Worm (Caenorhabditis elegans) whole organism, young adult: ENCODE results near the gene Y17G7B.12.

Experiments
- B0336.3 ChIP-seq: fragments of 200-800 bp; sonication (Bioruptor generic); IDR thresholded peaks from 2 replicates; pipeline ENCODE4 v1.3.6; 2022; ENCODE audit warnings: missing genetic modification characterization, missing compliant biosample characterization
- C17E4.6 ChIP-seq: fragments of 200-800 bp; sonication (Bioruptor generic); IDR thresholded peaks from 2 replicates; pipeline ENCODE4 v1.3.6; 2022; ENCODE audit warnings: missing genetic modification reagents, missing genetic modification characterization, missing compliant biosample characterization
- F33H1.4 ChIP-seq: fragments of 200-800 bp; sonication (Bioruptor generic); IDR thresholded peaks from 2 replicates; pipeline ENCODE4 v1.3.6; 2022; ENCODE audit warnings: missing genetic modification reagents, missing genetic modification characterization, missing compliant biosample characterization
- F52B5.7 ChIP-seq: sonication (generic microtip); optimal IDR thresholded peaks from 2 replicates; lab custom pipeline; 2016; ENCODE audit warnings: mild to moderate bottlenecking, missing genetic modification characterization, missing compliant biosample characterization
- F57C9.4 ChIP-seq: sonication (generic microtip); optimal IDR thresholded peaks from 2 replicates; lab custom pipeline; 2017; ENCODE audit warnings: mild to moderate bottlenecking, missing genetic modification characterization, missing compliant biosample characterization
- Y79H2A.3 ChIP-seq: fragments of 200-800 bp; sonication (Bioruptor generic); conservative IDR thresholded peaks from 2 replicates; pipeline ENCODE4 v1.3.6; 2022; ENCODE audit warnings: missing genetic modification reagents, missing genetic modification characterization, missing compliant biosample characterization
- Y95B8A.8 ChIP-seq: fragments of 200-800 bp; sonication (Bioruptor generic); IDR thresholded peaks from 2 replicates; pipeline ENCODE4 v1.3.6; 2022; ENCODE audit warnings: missing genetic modification reagents, missing genetic modification characterization, missing compliant biosample characterization
- ama-1 ChIP-seq, 3 experiments: fragments of 150-350 bp in 1 of 3; sonication (generic microtip) in 2 of 3; optimal IDR thresholded peaks; 2 replicates each; lab custom pipeline; 2014 to 2018; ENCODE audit warnings: missing biosample characterization in 2 of 3, missing genetic modification characterization in 2 of 3, missing genetic modification reagents in 2 of 3
- aptf-2 ChIP-seq: fragments of 200-800 bp; sonication (Bioruptor generic); conservative IDR thresholded peaks from 2 replicates; pipeline ENCODE4 v1.3.6; 2022; ENCODE audit warnings: missing genetic modification reagents, missing genetic modification characterization, missing compliant biosample characterization
- cebp-1 ChIP-seq, 2 experiments: fragments of 200-800 bp in 1 of 2; sonication (Bioruptor generic) in 1 of 2; sonication (generic microtip) in 1 of 2; IDR thresholded peaks in 1 of 2; optimal IDR thresholded peaks in 1 of 2; 2 replicates each; pipeline versions ENCODE4 v1.3.6 to Lab custom; 2017 to 2022; ENCODE audit warnings: missing compliant biosample characterization in 2 of 2, missing genetic modification characterization in 2 of 2, mild to moderate bottlenecking in 1 of 2, missing genetic modification reagents in 1 of 2, moderate library complexity in 1 of 2
- ceh-100 ChIP-seq: fragments of 200-800 bp; sonication (Bioruptor generic); IDR thresholded peaks from 2 replicates; pipeline ENCODE4 v1.3.6; 2022; ENCODE audit warnings: missing genetic modification reagents, missing genetic modification characterization, missing compliant biosample characterization
- ceh-58 ChIP-seq: fragments of 200-800 bp; sonication (Bioruptor generic); IDR thresholded peaks from 2 replicates; pipeline ENCODE4 v1.3.6; 2022; ENCODE audit warnings: missing genetic modification characterization, missing compliant biosample characterization
- ceh-79 ChIP-seq: sonication (generic microtip); optimal IDR thresholded peaks from 2 replicates; lab custom pipeline; 2017; ENCODE audit warnings: mild to moderate bottlenecking, missing genetic modification characterization, missing compliant biosample characterization
- chd-7 ChIP-seq: sonication (generic microtip); optimal IDR thresholded peaks from 2 replicates; lab custom pipeline; 2016; ENCODE audit warnings: mild to moderate bottlenecking, missing genetic modification characterization, moderate library complexity, missing compliant biosample characterization
- dox-1 ChIP-seq: fragments of 200-800 bp; sonication (Bioruptor generic); IDR thresholded peaks from 2 replicates; pipeline ENCODE4 v1.3.6; 2022; ENCODE audit warnings: missing genetic modification reagents, missing genetic modification characterization, missing compliant biosample characterization
- efl-1 ChIP-seq: fragments of 150-350 bp; optimal IDR thresholded peaks from 2 replicates; lab custom pipeline; 2014; ENCODE audit warnings: missing biosample characterization, missing genetic modification reagents, missing genetic modification characterization
- egl-18 ChIP-seq: fragments of 200-800 bp; sonication (Bioruptor generic); IDR thresholded peaks from 2 replicates; pipeline ENCODE4 v1.3.6; 2022; ENCODE audit warnings: missing genetic modification reagents, missing genetic modification characterization, missing compliant biosample characterization
- egrh-3 ChIP-seq: fragments of 200-800 bp; sonication (Bioruptor generic); IDR thresholded peaks from 2 replicates; pipeline ENCODE4 v1.3.6; 2022; ENCODE audit warnings: missing genetic modification reagents, missing genetic modification characterization, missing compliant biosample characterization
- ets-4 ChIP-seq: fragments of 200-800 bp; sonication (Bioruptor generic); optimal IDR thresholded peaks from 2 replicates; lab custom pipeline; 2018; ENCODE audit warnings: mild to moderate bottlenecking, missing genetic modification characterization, missing compliant biosample characterization
- fkh-3 ChIP-seq: sonication (generic microtip); optimal IDR thresholded peaks from 2 replicates; lab custom pipeline; 2016; ENCODE audit warnings: mild to moderate bottlenecking, missing genetic modification characterization, missing compliant biosample characterization
- him-1 ChIP-seq: sonication (generic microtip); optimal IDR thresholded peaks from 2 replicates; lab custom pipeline; 2016; ENCODE audit warnings: missing genotype, missing genetic modification reagents, missing genetic modification characterization, missing compliant biosample characterization
- hmg-1.2 ChIP-seq: fragments of 200-800 bp; sonication (Bioruptor generic); IDR thresholded peaks from 2 replicates; pipeline ENCODE4 v1.3.6; 2022; ENCODE audit warnings: missing genetic modification reagents, missing genetic modification characterization, missing compliant biosample characterization
- hmg-20 ChIP-seq: fragments of 200-800 bp; sonication (Bioruptor generic); IDR thresholded peaks from 2 replicates; pipeline ENCODE4 v1.3.6; 2022; ENCODE audit warnings: missing genetic modification reagents, missing genetic modification characterization, missing compliant biosample characterization
- let-526 ChIP-seq: fragments of 200-800 bp; sonication (Bioruptor generic); IDR thresholded peaks from 2 replicates; pipeline ENCODE4 v1.3.6; 2022; ENCODE audit warnings: missing genetic modification reagents, missing genetic modification characterization, missing compliant biosample characterization
- let-607 ChIP-seq, 2 experiments: fragments of 200-800 bp in 1 of 2; sonication (Bioruptor generic) in 1 of 2; sonication (generic microtip) in 1 of 2; optimal IDR thresholded peaks; 2 replicates each; lab custom pipeline; 2016 to 2018; ENCODE audit warnings: mild to moderate bottlenecking in 2 of 2, missing compliant biosample characterization in 2 of 2, missing genetic modification characterization in 2 of 2, moderate library complexity in 2 of 2, missing genotype in 1 of 2
- lin-26 ChIP-seq: fragments of 200-800 bp; sonication (Bioruptor generic); IDR thresholded peaks from 2 replicates; pipeline ENCODE4 v1.3.6; 2022; ENCODE audit warnings: missing genetic modification reagents, missing genetic modification characterization, missing compliant biosample characterization
- lir-1 ChIP-seq: fragments of 200-800 bp; sonication (Bioruptor generic); conservative IDR thresholded peaks from 2 replicates; pipeline ENCODE4 v1.3.6; 2022; ENCODE audit warnings: missing genetic modification reagents, missing genetic modification characterization, missing compliant biosample characterization
- madf-3 ChIP-seq: fragments of 200-800 bp; sonication (Bioruptor generic); IDR thresholded peaks from 2 replicates; pipeline ENCODE4 v1.3.6; 2022; ENCODE audit warnings: missing genetic modification reagents, missing genetic modification characterization, missing compliant biosample characterization
- madf-6 ChIP-seq: fragments of 200-800 bp; sonication (Bioruptor generic); IDR thresholded peaks from 2 replicates; pipeline ENCODE4 v1.3.6; 2022; ENCODE audit warnings: missing genetic modification reagents, missing genetic modification characterization, missing compliant biosample characterization
- mcd-1 ChIP-seq: fragments of 200-800 bp; sonication (Bioruptor generic); IDR thresholded peaks from 2 replicates; pipeline ENCODE4 v1.3.6; 2022; ENCODE audit warnings: missing genetic modification reagents, missing genetic modification characterization, missing compliant biosample characterization
- mel-28 ChIP-seq: sonication (generic microtip); optimal IDR thresholded peaks from 2 replicates; lab custom pipeline; 2016; ENCODE audit warnings: borderline replicate concordance, mild to moderate bottlenecking, missing genetic modification characterization, missing compliant biosample characterization
- nfyb-1 ChIP-seq: fragments of 200-800 bp; sonication (Bioruptor generic); IDR thresholded peaks from 2 replicates; pipeline ENCODE4 v1.3.6; 2022; ENCODE audit warnings: missing genetic modification reagents, missing genetic modification characterization, missing compliant biosample characterization
- repo-1 ChIP-seq: sonication (generic microtip); optimal IDR thresholded peaks from 2 replicates; lab custom pipeline; 2017; ENCODE audit warnings: mild to moderate bottlenecking, missing genetic modification characterization, missing compliant biosample characterization
- sdz-38 ChIP-seq: sonication (generic microtip); optimal IDR thresholded peaks from 2 replicates; lab custom pipeline; 2016; ENCODE audit warnings: missing genotype, missing genetic modification characterization, missing compliant biosample characterization
- snpc-1.1 ChIP-seq: sonication (generic microtip); optimal IDR thresholded peaks from 2 replicates; lab custom pipeline; 2017; ENCODE audit warnings: missing genetic modification characterization, mild to moderate bottlenecking, missing compliant biosample characterization, antibody characterized with exemption, moderate library complexity, missing genotype, missing genetic modification reagents; ENCODE audit not compliant: insufficient read depth
- somi-1 ChIP-seq: fragments of 200-800 bp; sonication (Bioruptor generic); optimal IDR thresholded peaks from 2 replicates; lab custom pipeline; 2018; ENCODE audit warnings: mild to moderate bottlenecking, missing genetic modification characterization, missing compliant biosample characterization
- tbp1 ChIP-seq: fragments of 200-800 bp; sonication (Bioruptor generic); optimal IDR thresholded peaks from 2 replicates; lab custom pipeline; 2018; ENCODE audit warnings: mild to moderate bottlenecking, missing genetic modification characterization, missing compliant biosample characterization
- tlf-1 ChIP-seq: fragments of 200-800 bp; sonication (Bioruptor generic); optimal IDR thresholded peaks from 2 replicates; lab custom pipeline; 2018; ENCODE audit warnings: mild to moderate bottlenecking, missing genetic modification characterization, missing compliant biosample characterization
- unc-62 ChIP-seq: fragments of 150-350 bp; optimal IDR thresholded peaks from 2 replicates; lab custom pipeline; 2014; ENCODE audit warnings: missing biosample characterization, missing genetic modification reagents, missing genetic modification characterization
- zim-3 ChIP-seq: sonication (generic microtip); optimal IDR thresholded peaks from 2 replicates; lab custom pipeline; 2017; ENCODE audit warnings: mild to moderate bottlenecking, missing genetic modification characterization, moderate library complexity, missing compliant biosample characterization
- ztf-22 ChIP-seq: fragments of 200-800 bp; sonication (Bioruptor generic); optimal IDR thresholded peaks from 2 replicates; lab custom pipeline; 2018; ENCODE audit warnings: mild to moderate bottlenecking, missing genetic modification characterization, moderate library complexity, missing compliant biosample characterization
- ztf-26 ChIP-seq: sonication (generic microtip); optimal IDR thresholded peaks from 2 replicates; lab custom pipeline; 2017; ENCODE audit warnings: missing genetic modification characterization, missing compliant biosample characterization
- ztf-28 ChIP-seq: fragments of 200-800 bp; sonication (Bioruptor generic); IDR thresholded peaks from 2 replicates; pipeline ENCODE4 v1.3.6; 2022; ENCODE audit warnings: missing genetic modification reagents, missing genetic modification characterization, missing compliant biosample characterization

The Y17G7B.12 gene

ce11 chrII:12056801-12057200 lies 33.1 kb downstream of the Y17G7B.12 start:
- TF ChIP-seq mcd-1 (GFP tag; lab: Robert Waterston, UW) (peak; percentile 38; the same call in 1 of the 2 replicates), Y95B8A.8 (0 out of 2 replicates have a peak, but pooled peaks have one; percentile 14), nfyb-1 (GFP tag; lab: Robert Waterston, UW) (peak; percentile 48; the same call in 1 of the 2 replicates), Y79H2A.3 (GFP tag; lab: Robert Waterston, UW) (0 out of 2 replicates have a peak, but pooled peaks have one; percentile 31), lin-26 (0 out of 2 replicates have a peak, but pooled peaks have one; percentile 17), mel-28 (tag; lab: Kevin White, UChicago) (peak; percentile 45), egl-18 (GFP tag; lab: Robert Waterston, UW) (0 out of 2 replicates have a peak, but pooled peaks have one; percentile 37), B0336.3 (peak; percentile 69; the same call in 1 of the 2 replicates), F33H1.4 (GFP tag; lab: Robert Waterston, UW) (peak; percentile 32), dox-1 (GFP tag; lab: Robert Waterston, UW) (peak; percentile 39; the same call in 1 of the 2 replicates)

ce11 chrII:12058298-12058697 lies 34.6 kb downstream of the Y17G7B.12 start:
- TF ChIP-seq B0336.3, result 0 out of 2 replicates have a peak, but pooled peaks have one; percentile 21
- peak; percentile 47 for TF ChIP-seq F57C9.4 (tag; lab: Kevin White, UChicago)
- no peak for TF ChIP-seq snpc-1.1 (tag; lab: Kevin White, UChicago)
- no peak for TF ChIP-seq let-526 (GFP tag; lab: Robert Waterston, UW)
- peak; percentile 38 for TF ChIP-seq ztf-26
- TF ChIP-seq ama-1 (optimal IDR thresholded peaks at IDR 0.05; lab: Kevin White, UChicago), result peak; percentile 34
- no peak for TF ChIP-seq ama-1 (GFP tag; optimal IDR thresholded peaks at IDR 0.05; lab: Kevin White, UChicago)
- no peak for TF ChIP-seq unc-62 (GFP tag; lab: Kevin White, UChicago)
- TF ChIP-seq madf-6 (GFP tag; lab: Robert Waterston, UW), result peak; percentile 17; the same call in 1 of the 2 replicates
- TF ChIP-seq zim-3 (tag; lab: Kevin White, UChicago), result peak; percentile 41
- TF ChIP-seq cebp-1 (GFP tag; IDR thresholded peaks at IDR 0.05; lab: Robert Waterston, UW), result peak; percentile 63; the same call in 1 of the 2 replicates
- TF ChIP-seq cebp-1 (tag; optimal IDR thresholded peaks at IDR 0.05; lab: Kevin White, UChicago), result peak; percentile 56
- TF ChIP-seq mel-28 (tag; lab: Kevin White, UChicago), result peak; percentile 69
- no peak for TF ChIP-seq egl-18 (GFP tag; lab: Robert Waterston, UW)
- no peak for TF ChIP-seq hmg-1.2 (GFP tag; lab: Robert Waterston, UW)
- TF ChIP-seq ceh-79, result peak; percentile 25
- TF ChIP-seq efl-1 (GFP tag; lab: Kevin White, UChicago), result no peak
- TF ChIP-seq fkh-3, result peak; percentile 8
- TF ChIP-seq F52B5.7 (tag; lab: Kevin White, UChicago), result peak; percentile 36
- no peak for TF ChIP-seq ztf-28 (GFP tag; lab: Robert Waterston, UW)
- TF ChIP-seq ceh-58, result no peak
- peak; percentile 54 for TF ChIP-seq chd-7
- no peak for TF ChIP-seq tbp1 (GFP tag; lab: Kevin White, UChicago)
- no peak for TF ChIP-seq aptf-2 (GFP tag; lab: Robert Waterston, UW)

ce11 chrII:12059872-12060271 lies 36.2 kb downstream of the Y17G7B.12 start:
- TF ChIP-seq ztf-26 (peak; percentile 32), hmg-20 (GFP tag; lab: Robert Waterston, UW) (no peak), C17E4.6 (GFP tag; lab: Robert Waterston, UW) (no peak), repo-1 (tag; lab: Kevin White, UChicago) (peak; percentile 47), him-1 (tag; lab: Kevin White, UChicago) (peak; percentile 78), sdz-38 (tag; lab: Kevin White, UChicago) (no peak), egrh-3 (GFP tag; lab: Robert Waterston, UW) (no peak), zim-3 (tag; lab: Kevin White, UChicago) (peak; percentile 9), somi-1 (GFP tag; lab: Kevin White, UChicago) (no peak), ztf-28 (GFP tag; lab: Robert Waterston, UW) (0 out of 2 replicates have a peak, but pooled peaks have one; percentile 31), cebp-1 (GFP tag; IDR thresholded peaks at IDR 0.05; lab: Robert Waterston, UW) (no peak), cebp-1 (tag; optimal IDR thresholded peaks at IDR 0.05; lab: Kevin White, UChicago) (peak; percentile 58), tlf-1 (GFP tag; lab: Kevin White, UChicago) (peak; percentile 3), let-526 (GFP tag; lab: Robert Waterston, UW) (0 out of 2 replicates have a peak, but pooled peaks have one; percentile 9), let-607 (tag; optimal IDR thresholded peaks at IDR 0.05; lab: Kevin White, UChicago) (no peak), ztf-22 (no peak), ets-4 (GFP tag; lab: Kevin White, UChicago) (no peak), madf-3 (GFP tag; lab: Robert Waterston, UW) (peak; percentile 85), ceh-100 (no peak), lir-1 (GFP tag; lab: Robert Waterston, UW) (no peak)
